Fruit fly (Drosophila melanogaster) whole organism, embryonic: ENCODE results near the gene CG3038.

Source experiments
- ATbp ChIP-seq: fragments of 200-800 bp; sonication (Bioruptor generic); optimal IDR thresholded peaks from 2 replicates; lab custom pipeline; 2017; ENCODE audit warnings: missing biosample characterization, mild to moderate bottlenecking, missing genetic modification characterization, missing genetic modification reagents
- Asciz ChIP-seq: fragments of 200-800 bp; sonication (Bioruptor generic); optimal IDR thresholded peaks from 2 replicates; lab custom pipeline; 2017; ENCODE audit warnings: missing biosample characterization, mild to moderate bottlenecking, missing genetic modification characterization, missing genetic modification reagents
- B-H2 ChIP-seq: fragments of 200-800 bp; sonication (Bioruptor generic); optimal IDR thresholded peaks from 2 replicates; lab custom pipeline; 2018; ENCODE audit warnings: missing biosample characterization, mild to moderate bottlenecking, missing genetic modification characterization
- CG10147 ChIP-seq: fragments of 200-800 bp; sonication (Bioruptor generic); optimal IDR thresholded peaks from 2 replicates; lab custom pipeline; 2019; ENCODE audit warnings: missing biosample characterization, mild to moderate bottlenecking, missing genetic modification characterization, moderate library complexity
- CG10366 ChIP-seq: fragments of 200-800 bp; sonication (Bioruptor generic); IDR thresholded peaks from 2 replicates; pipeline ENCODE4 v1.3.6; 2022; ENCODE audit warnings: missing biosample characterization, missing genetic modification characterization
- CG14441 ChIP-seq: fragments of 200-800 bp; sonication (Bioruptor generic); IDR thresholded peaks from 2 replicates; pipeline ENCODE4 v1.3.6; 2022; ENCODE audit warnings: missing biosample characterization, missing genetic modification characterization
- CG14710 ChIP-seq: fragments of 200-800 bp; sonication (Bioruptor generic); optimal IDR thresholded peaks from 3 replicates; lab custom pipeline; 2019; ENCODE audit warnings: missing biosample characterization, mild to moderate bottlenecking, missing genetic modification characterization, moderate library complexity
- CG14860 ChIP-seq: fragments of 200-800 bp; sonication (Bioruptor generic); IDR thresholded peaks from 3 replicates; pipeline ENCODE4 v1.3.6; 2022; ENCODE audit warnings: missing biosample characterization, missing genetic modification characterization; ENCODE audit not compliant: partially characterized antibody
- CG15696 ChIP-seq: fragments of 200-800 bp; sonication (Bioruptor generic); optimal IDR thresholded peaks from 2 replicates; lab custom pipeline; 2019; ENCODE audit warnings: missing biosample characterization, mild to moderate bottlenecking, missing genetic modification characterization, moderate library complexity
- CG16815 ChIP-seq: fragments of 200-800 bp; sonication (Bioruptor generic); optimal IDR thresholded peaks from 3 replicates; lab custom pipeline; 2017; ENCODE audit warnings: missing biosample characterization, mild to moderate bottlenecking, missing genetic modification characterization
- CG2889 ChIP-seq: fragments of 200-800 bp; sonication (Bioruptor generic); IDR thresholded peaks from 3 replicates; pipeline ENCODE4 v1.3.6; 2022; ENCODE audit warnings: missing biosample characterization, missing genetic modification characterization
- CG3065 ChIP-seq: fragments of 200-800 bp; sonication (Bioruptor generic); optimal IDR thresholded peaks from 2 replicates; lab custom pipeline; 2016; ENCODE audit warnings: missing biosample characterization, missing genetic modification characterization
- CG33213 ChIP-seq: fragments of 200-800 bp; sonication (Bioruptor generic); optimal IDR thresholded peaks from 3 replicates; lab custom pipeline; 2016; ENCODE audit warnings: missing biosample characterization, missing genetic modification characterization
- CG3995 ChIP-seq: fragments of 200-800 bp; sonication (Bioruptor generic); optimal IDR thresholded peaks from 3 replicates; lab custom pipeline; 2016; ENCODE audit warnings: missing biosample characterization, missing genetic modification characterization
- CG4730 ChIP-seq: fragments of 200-800 bp; sonication (Bioruptor generic); IDR thresholded peaks from 2 replicates; pipeline ENCODE4 v1.3.6; 2022; ENCODE audit warnings: missing biosample characterization, missing genetic modification characterization
- CkIIα-i1 ChIP-seq: fragments of 200-800 bp; sonication (Bioruptor generic); IDR thresholded peaks from 2 replicates; pipeline ENCODE4 v1.3.6; 2022; ENCODE audit warnings: missing biosample characterization, missing genetic modification characterization
- D19B ChIP-seq: fragments of 200-800 bp; sonication (Bioruptor generic); optimal IDR thresholded peaks from 2 replicates; lab custom pipeline; 2017; ENCODE audit warnings: missing biosample characterization, mild to moderate bottlenecking, missing genetic modification characterization
- Fer1 ChIP-seq: fragments of 200-800 bp; sonication (Bioruptor generic); optimal IDR thresholded peaks from 2 replicates; lab custom pipeline; 2017; ENCODE audit warnings: missing biosample characterization, mild to moderate bottlenecking, missing genetic modification characterization
- HHEX ChIP-seq: fragments of 200-800 bp; sonication (Bioruptor generic); optimal IDR thresholded peaks from 3 replicates; lab custom pipeline; 2017; ENCODE audit warnings: missing biosample characterization, mild to moderate bottlenecking, missing genetic modification characterization, missing genetic modification reagents
- HLH54F ChIP-seq: fragments of 200-800 bp; sonication (Bioruptor generic); optimal IDR thresholded peaks from 3 replicates; lab custom pipeline; 2016; ENCODE audit warnings: missing biosample characterization, missing genetic modification characterization
- Hand ChIP-seq: fragments of 200-800 bp; sonication (Bioruptor generic); optimal IDR thresholded peaks from 2 replicates; lab custom pipeline; 2017; ENCODE audit warnings: mild to moderate bottlenecking, missing biosample characterization, missing genetic modification reagents, missing genetic modification characterization
- Hey ChIP-seq: fragments of 200-800 bp; sonication (Bioruptor generic); optimal IDR thresholded peaks from 3 replicates; lab custom pipeline; 2018; ENCODE audit warnings: missing biosample characterization, mild to moderate bottlenecking, missing genetic modification characterization
- Mrtf ChIP-seq: fragments of 200-800 bp; sonication (Bioruptor generic); IDR thresholded peaks from 3 replicates; pipeline ENCODE4 v1.3.6; 2022; ENCODE audit warnings: missing biosample characterization, missing genetic modification characterization
- NC2β ChIP-seq: fragments of 200-800 bp; sonication (Bioruptor generic); optimal IDR thresholded peaks from 2 replicates; lab custom pipeline; 2016; ENCODE audit warnings: missing biosample characterization, missing genetic modification characterization
- NFAT ChIP-seq: fragments of 200-800 bp; sonication (Bioruptor generic); IDR thresholded peaks from 2 replicates; pipeline ENCODE4 v1.3.6; 2022; ENCODE audit warnings: missing biosample characterization, missing genetic modification characterization
- NK7.1 ChIP-seq: fragments of 200-800 bp; sonication (Bioruptor generic); optimal IDR thresholded peaks from 3 replicates; lab custom pipeline; 2016; ENCODE audit warnings: missing biosample characterization, missing genetic modification characterization
- Ptx1 ChIP-seq: fragments of 200-800 bp; sonication (Bioruptor generic); IDR thresholded peaks from 2 replicates; pipeline ENCODE4 v1.3.6; 2022; ENCODE audit warnings: missing biosample characterization, missing genetic modification characterization
- Sin3A ChIP-seq: fragments of >200 bp; optimal IDR thresholded peaks from 2 replicates; lab custom pipeline; 2018
- Spps ChIP-seq: fragments of 200-800 bp; sonication (Bioruptor generic); optimal IDR thresholded peaks from 2 replicates; lab custom pipeline; 2018; ENCODE audit warnings: missing biosample characterization, mild to moderate bottlenecking, missing genetic modification characterization
- Stat92E ChIP-seq, 3 experiments: fragments of >200 bp in 2 of 3; fragments of 200-800 bp in 1 of 3; sonication (Bioruptor generic) in 1 of 3; optimal IDR thresholded peaks; 2 replicates each; lab custom pipeline; 2017 to 2019; ENCODE audit warnings: missing biosample characterization in 3 of 3, missing genetic modification characterization in 3 of 3, mild to moderate bottlenecking in 1 of 3, moderate library complexity in 1 of 3
- TFAM ChIP-seq: fragments of 200-800 bp; sonication (Bioruptor generic); optimal IDR thresholded peaks from 2 replicates; lab custom pipeline; 2017; ENCODE audit warnings: missing biosample characterization, missing genetic modification characterization, inconsistent platforms
- bowl ChIP-seq: fragments of 200-800 bp; sonication (Bioruptor generic); IDR thresholded peaks from 2 replicates; pipeline ENCODE4 v1.3.6; 2022; ENCODE audit warnings: missing biosample characterization, missing genetic modification characterization
- chinmo ChIP-seq: fragments of 200-800 bp; sonication (Bioruptor generic); IDR thresholded peaks from 4 replicates; pipeline ENCODE4 v1.3.6; 2022; ENCODE audit warnings: missing biosample characterization, missing genetic modification characterization; ENCODE audit not compliant: partially characterized antibody
- dimm ChIP-seq: fragments of 200-800 bp; sonication (Bioruptor generic); IDR thresholded peaks from 2 replicates; pipeline ENCODE4 v1.3.6; 2022; ENCODE audit warnings: missing biosample characterization, missing genetic modification characterization
- ems ChIP-seq: fragments of 200-800 bp; sonication (Bioruptor generic); optimal IDR thresholded peaks from 3 replicates; lab custom pipeline; 2016; ENCODE audit warnings: missing biosample characterization, missing genetic modification characterization
- exex ChIP-seq: fragments of 200-800 bp; sonication (Bioruptor generic); optimal IDR thresholded peaks from 4 replicates; lab custom pipeline; 2018; ENCODE audit warnings: missing biosample characterization, mild to moderate bottlenecking, missing genetic modification characterization, moderate library complexity
- fu2 ChIP-seq: fragments of 200-800 bp; sonication (Bioruptor generic); optimal IDR thresholded peaks from 2 replicates; lab custom pipeline; 2016; ENCODE audit warnings: missing biosample characterization, missing genetic modification characterization
- gcm2 ChIP-seq: fragments of 200-800 bp; sonication (Bioruptor generic); optimal IDR thresholded peaks from 2 replicates; lab custom pipeline; 2016; ENCODE audit warnings: missing biosample characterization, missing genetic modification characterization
- gsb ChIP-seq: fragments of 200-800 bp; sonication (Bioruptor generic); IDR thresholded peaks from 2 replicates; pipeline ENCODE4 v1.3.6; 2022; ENCODE audit warnings: missing biosample characterization, missing genetic modification characterization
- h ChIP-seq: fragments of >200 bp; optimal IDR thresholded peaks from 2 replicates; lab custom pipeline; 2017
- ham ChIP-seq: fragments of 200-800 bp; sonication (Bioruptor generic); IDR thresholded peaks from 2 replicates; pipeline ENCODE4 v1.3.6; 2022; ENCODE audit warnings: missing biosample characterization, missing genetic modification characterization
- jigr1 ChIP-seq: fragments of 200-800 bp; sonication (Bioruptor generic); IDR thresholded peaks from 3 replicates; pipeline ENCODE4 v1.3.6; 2022; ENCODE audit warnings: missing biosample characterization, missing genetic modification characterization
- kay ChIP-seq: fragments of 200-800 bp; sonication (Bioruptor generic); optimal IDR thresholded peaks from 2 replicates; lab custom pipeline; 2016; ENCODE audit warnings: missing biosample characterization, missing genetic modification characterization
- mam ChIP-seq: fragments of 200-800 bp; sonication (Bioruptor generic); optimal IDR thresholded peaks from 3 replicates; lab custom pipeline; 2016; ENCODE audit warnings: missing biosample characterization, missing genetic modification characterization
- nerfin-2 ChIP-seq: fragments of 200-800 bp; sonication (Bioruptor generic); IDR thresholded peaks from 2 replicates; pipeline ENCODE4 v1.3.6; 2022; ENCODE audit warnings: missing biosample characterization, missing genetic modification characterization; ENCODE audit not compliant: partially characterized antibody
- pho ChIP-seq: fragments of 200-800 bp; sonication (Bioruptor generic); optimal IDR thresholded peaks from 2 replicates; lab custom pipeline; 2016; ENCODE audit warnings: missing biosample characterization, missing genetic modification characterization
- repo ChIP-seq: fragments of 200-800 bp; sonication (Bioruptor generic); optimal IDR thresholded peaks from 2 replicates; lab custom pipeline; 2016; ENCODE audit warnings: missing biosample characterization, missing genetic modification characterization
- sima ChIP-seq: fragments of 200-800 bp; sonication (Bioruptor generic); optimal IDR thresholded peaks from 2 replicates; lab custom pipeline; 2016; ENCODE audit warnings: missing biosample characterization, missing genetic modification characterization
- tna ChIP-seq: fragments of 200-800 bp; sonication (Bioruptor generic); IDR thresholded peaks from 2 replicates; pipeline ENCODE4 v1.3.6; 2022; ENCODE audit warnings: missing biosample characterization, missing genetic modification characterization; ENCODE audit not compliant: partially characterized antibody
- trem ChIP-seq: fragments of 200-800 bp; optimal IDR thresholded peaks from 3 replicates; lab custom pipeline; 2019; ENCODE audit warnings: missing biosample characterization, mild to moderate bottlenecking, missing genetic modification characterization, moderate library complexity
- unpg ChIP-seq: fragments of 200-800 bp; sonication (Bioruptor generic); optimal IDR thresholded peaks from 3 replicates; lab custom pipeline; 2018; ENCODE audit warnings: missing biosample characterization, mild to moderate bottlenecking, missing genetic modification characterization, moderate library complexity
- vvl ChIP-seq: fragments of 200-800 bp; sonication (Bioruptor generic); IDR thresholded peaks from 2 replicates; pipeline ENCODE4 v1.3.6; 2022; ENCODE audit warnings: missing biosample characterization, missing genetic modification characterization

CG3038 gene

dm6 chrX:279097-279727 is 33.6 kb upstream of the CG3038 start, which contains the start of the genes CG3777 and ewg (continued):
- TF ChIP-seq fu2 (GFP tag; lab: Kevin White, UChicago) (no peak), CG3995 (GFP tag; lab: Kevin White, UChicago) (peak; percentile 54), CG16815 (GFP tag; lab: Kevin White, UChicago) (no peak), pho (GFP tag; lab: Kevin White, UChicago) (peak; percentile 19), CG4730 (GFP tag; lab: Robert Waterston, UW) (no peak), CG14441 (GFP tag; lab: Robert Waterston, UW) (no peak), Hey (tag; lab: Kevin White, UChicago) (no peak), exex (tag; lab: Kevin White, UChicago) (peak; percentile 6), Asciz (GFP tag; lab: Kevin White, UChicago) (no peak), Spps (tag; lab: Kevin White, UChicago) (no peak), B-H2 (GFP tag; lab: Kevin White, UChicago) (peak; percentile 25), tna (GFP tag; lab: Robert Waterston, UW) (peak; percentile 93), sima (GFP tag; lab: Kevin White, UChicago) (no peak), nerfin-2 (peak; percentile 93), CG2889 (no peak), vvl (GFP tag; lab: Robert Waterston, UW) (no peak; the same call in 1 of the 2 replicates), Stat92E (GFP tag; optimal IDR thresholded peaks at IDR 0.05; lab: Kevin White, UChicago) (no peak), CG14710 (tag; lab: Kevin White, UChicago) (peak; percentile 69), bowl (GFP tag; lab: Robert Waterston, UW) (no peak), Sin3A (lab: Kevin White, UChicago) (peak; percentile 63), CkIIα-i1 (GFP tag; lab: Robert Waterston, UW) (no peak), CG33213 (GFP tag; lab: Kevin White, UChicago) (peak; percentile 68), Ptx1 (GFP tag; lab: Robert Waterston, UW) (no peak), gcm2 (GFP tag; lab: Kevin White, UChicago) (no peak), ems (GFP tag; lab: Kevin White, UChicago) (no peak), h (lab: Kevin White, UChicago) (no peak), TFAM (GFP tag; lab: Kevin White, UChicago) (no peak), jigr1 (GFP tag; lab: Robert Waterston, UW) (no peak), chinmo (GFP tag; lab: Robert Waterston, UW) (peak; percentile 97), repo (GFP tag; lab: Kevin White, UChicago) (no peak), NK7.1 (GFP tag; lab: Kevin White, UChicago) (no peak), kay (GFP tag; lab: Kevin White, UChicago) (no peak), CG14860 (GFP tag; lab: Robert Waterston, UW) (peak; percentile 93), ATbp (GFP tag; lab: Kevin White, UChicago) (no peak), ham (GFP tag; lab: Robert Waterston, UW) (no peak), HHEX (GFP tag; lab: Kevin White, UChicago) (no peak), CG10147 (GFP tag; lab: Kevin White, UChicago) (no peak), CG10366 (GFP tag; lab: Robert Waterston, UW) (no peak), HLH54F (GFP tag; lab: Kevin White, UChicago) (no peak), unpg (GFP tag; lab: Kevin White, UChicago) (no peak), D19B (GFP tag; lab: Kevin White, UChicago) (no peak), NC2β (no peak), NFAT (GFP tag; lab: Robert Waterston, UW) (no peak), gsb (GFP tag; lab: Robert Waterston, UW) (no peak), Fer1 (GFP tag; lab: Kevin White, UChicago) (no peak), Mrtf (GFP tag; lab: Robert Waterston, UW) (no peak), Hand (GFP tag; lab: Kevin White, UChicago) (no peak), trem (peak; percentile 72), CG3065 (GFP tag; lab: Kevin White, UChicago) (no peak), CG15696 (no peak), dimm (no peak), mam (no peak)
